Fruit fly (Drosophila melanogaster) whole organism: Measurements from ENCODE around the gene CG31233.
"Not testable (repeated sequence)": the region's sequence is repeated elsewhere in the genome, so short reads cannot be mapped to it uniquely, and the experiment has no call there.

Source experiments
- EcR ChIP-seq, 2 experiments: fragments of >200 bp; optimal IDR thresholded peaks; 2 replicates each; lab custom pipeline; 2017; ENCODE audit warnings: missing biosample characterization in 2 of 2, missing genetic modification characterization in 2 of 2, missing genetic modification reagents in 2 of 2
- pan ChIP-seq: fragments of >200 bp; optimal IDR thresholded peaks from 2 replicates; lab custom pipeline; 2017
- usp ChIP-seq: fragments of >200 bp; optimal IDR thresholded peaks from 2 replicates; lab custom pipeline; 2017; ENCODE audit warnings: missing biosample characterization, missing genetic modification characterization, mixed read lengths

DNA sequence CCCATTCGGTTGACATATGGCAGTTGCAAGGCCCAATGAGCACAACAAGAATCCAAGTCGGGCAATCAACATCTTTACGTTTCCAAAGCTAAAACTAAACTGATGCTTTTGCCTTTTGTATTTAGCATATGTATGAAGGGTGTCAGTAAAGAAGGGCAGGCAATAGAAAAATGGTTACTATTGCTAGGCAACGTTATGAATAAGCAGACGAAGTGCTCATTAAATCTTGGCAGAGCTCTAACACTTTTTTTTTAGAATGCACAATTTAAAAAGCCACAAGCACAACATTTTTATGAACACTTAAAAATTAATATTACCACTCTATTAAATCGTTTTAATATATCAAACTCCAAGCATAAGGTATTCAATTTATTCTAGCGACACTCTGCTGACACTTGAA is 13.5 kb upstream of the CG31233 start, which contains the start of gene Sfp93F:
- not testable (repeated sequence) for TF ChIP-seq usp (GFP tag; lab: Kevin White, UChicago); pan (lab: Kevin White, UChicago); EcR (GFP tag; optimal IDR thresholded peaks at IDR 0.05; lab: Kevin White, UChicago)
